Worm (Caenorhabditis elegans) whole organism, late embryonic: ENCODE results near the gene ugt-49.

Source experiments
- C38D4.7 ChIP-seq: fragments of 200-800 bp; sonication (Bioruptor generic); optimal IDR thresholded peaks from 2 replicates; lab custom pipeline; 2018; ENCODE audit warnings: mild to moderate bottlenecking, missing genetic modification characterization, moderate library complexity, missing compliant biosample characterization
- F13H6.1 ChIP-seq: sonication (generic microtip); optimal IDR thresholded peaks from 2 replicates; lab custom pipeline; 2016; ENCODE audit warnings: missing genetic modification characterization, missing compliant biosample characterization
- K02D7.2 ChIP-seq: sonication (generic microtip); optimal IDR thresholded peaks from 2 replicates; lab custom pipeline; 2017; ENCODE audit warnings: mild to moderate bottlenecking, missing genetic modification characterization, missing compliant biosample characterization
- K09A11.1 ChIP-seq: sonication (generic microtip); optimal IDR thresholded peaks from 2 replicates; lab custom pipeline; 2017; ENCODE audit warnings: antibody characterized with exemption, mild to moderate bottlenecking, missing genetic modification characterization, missing compliant biosample characterization; ENCODE audit not compliant: insufficient read depth
- ama-1 ChIP-seq: fragments of 150-350 bp; optimal IDR thresholded peaks from 2 replicates; lab custom pipeline; 2014
- ceh-18 ChIP-seq: sonication (generic microtip); optimal IDR thresholded peaks from 2 replicates; lab custom pipeline; 2016; ENCODE audit warnings: missing genetic modification characterization, missing compliant biosample characterization
- ceh-24 ChIP-seq: sonication (generic microtip); optimal IDR thresholded peaks from 2 replicates; lab custom pipeline; 2016; ENCODE audit warnings: mild to moderate bottlenecking, missing genetic modification characterization, missing compliant biosample characterization
- ceh-30 ChIP-seq: fragments of 150-350 bp; optimal IDR thresholded peaks from 2 replicates; lab custom pipeline; 2014; ENCODE audit warnings: missing biosample characterization, missing genetic modification characterization
- ceh-31 ChIP-seq: sonication (generic microtip); optimal IDR thresholded peaks from 2 replicates; lab custom pipeline; 2016; ENCODE audit warnings: missing genetic modification characterization, missing compliant biosample characterization
- ceh-34 ChIP-seq: sonication (generic microtip); optimal IDR thresholded peaks from 2 replicates; lab custom pipeline; 2016; ENCODE audit warnings: mild to moderate bottlenecking, missing genetic modification characterization, missing compliant biosample characterization
- ceh-45 ChIP-seq: fragments of 200-800 bp; sonication (Bioruptor generic); IDR thresholded peaks from 2 replicates; pipeline ENCODE4 v1.3.6; 2022; ENCODE audit warnings: missing genetic modification reagents, missing genetic modification characterization, missing compliant biosample characterization
- ceh-6 ChIP-seq: fragments of 200-800 bp; sonication (Bioruptor generic); optimal IDR thresholded peaks from 2 replicates; lab custom pipeline; 2018; ENCODE audit warnings: mild to moderate bottlenecking, missing genetic modification characterization, missing compliant biosample characterization
- dmd-4 ChIP-seq: sonication (generic microtip); optimal IDR thresholded peaks from 2 replicates; lab custom pipeline; 2016; ENCODE audit warnings: borderline replicate concordance, missing genetic modification characterization, missing compliant biosample characterization
- dve-1 ChIP-seq: sonication (generic microtip); optimal IDR thresholded peaks from 2 replicates; lab custom pipeline; 2017; ENCODE audit warnings: antibody characterized with exemption, mild to moderate bottlenecking, missing genetic modification characterization, missing compliant biosample characterization
- elt-4 ChIP-seq: sonication (generic microtip); optimal IDR thresholded peaks from 2 replicates; lab custom pipeline; 2016; ENCODE audit warnings: missing genetic modification characterization, missing compliant biosample characterization
- ets-4 ChIP-seq: sonication (generic microtip); optimal IDR thresholded peaks from 2 replicates; lab custom pipeline; 2016; ENCODE audit warnings: missing genetic modification characterization, missing compliant biosample characterization
- fax-1 ChIP-seq: sonication (generic microtip); optimal IDR thresholded peaks from 2 replicates; lab custom pipeline; 2016; ENCODE audit warnings: missing genotype, missing genetic modification characterization, missing compliant biosample characterization
- fkh-10 ChIP-seq: fragments of 150-350 bp; optimal IDR thresholded peaks from 2 replicates; lab custom pipeline; 2014; ENCODE audit warnings: missing biosample characterization, missing genetic modification reagents, missing genetic modification characterization
- fkh-6 ChIP-seq: sonication (generic microtip); optimal IDR thresholded peaks from 2 replicates; lab custom pipeline; 2016; ENCODE audit warnings: missing genetic modification characterization, missing compliant biosample characterization
- gmeb-2 ChIP-seq: sonication (generic microtip); optimal IDR thresholded peaks from 2 replicates; lab custom pipeline; 2016; ENCODE audit warnings: missing genetic modification characterization, inconsistent platforms, missing compliant biosample characterization
- hlh-13 ChIP-seq: fragments of 200-800 bp; sonication (Bioruptor generic); optimal IDR thresholded peaks from 2 replicates; lab custom pipeline; 2018; ENCODE audit warnings: mild to moderate bottlenecking, missing genetic modification characterization, missing compliant biosample characterization
- hlh-30 ChIP-seq: sonication (generic microtip); optimal IDR thresholded peaks from 2 replicates; lab custom pipeline; 2017; ENCODE audit warnings: antibody characterized with exemption, missing genetic modification characterization, missing compliant biosample characterization; ENCODE audit not compliant: insufficient read depth
- hlh-8 ChIP-seq: sonication (generic microtip); optimal IDR thresholded peaks from 2 replicates; lab custom pipeline; 2016; ENCODE audit warnings: missing genotype, missing genetic modification characterization, missing compliant biosample characterization
- nhr-11 ChIP-seq: fragments of 150-350 bp; optimal IDR thresholded peaks from 2 replicates; lab custom pipeline; 2014; ENCODE audit warnings: missing biosample characterization, missing genetic modification characterization
- nhr-232 ChIP-seq: sonication (generic microtip); optimal IDR thresholded peaks from 2 replicates; lab custom pipeline; 2016; ENCODE audit warnings: missing genetic modification characterization, missing compliant biosample characterization
- npax-4 ChIP-seq: sonication (generic microtip); optimal IDR thresholded peaks from 2 replicates; lab custom pipeline; 2016; ENCODE audit warnings: missing genetic modification characterization, missing compliant biosample characterization
- pat-9 ChIP-seq: fragments of 200-800 bp; sonication (Bioruptor generic); optimal IDR thresholded peaks from 2 replicates; lab custom pipeline; 2018; ENCODE audit warnings: mild to moderate bottlenecking, missing genetic modification characterization, moderate library complexity, missing compliant biosample characterization
- pax-1 ChIP-seq: fragments of 150-350 bp; optimal IDR thresholded peaks from 2 replicates; lab custom pipeline; 2014; ENCODE audit warnings: missing biosample characterization, missing genetic modification characterization
- rnt-1 ChIP-seq: sonication (generic microtip); optimal IDR thresholded peaks from 2 replicates; lab custom pipeline; 2016; ENCODE audit warnings: missing genetic modification characterization, missing compliant biosample characterization
- sdc-2 ChIP-seq: sonication (generic microtip); optimal IDR thresholded peaks from 2 replicates; lab custom pipeline; 2016; ENCODE audit warnings: missing genotype, missing genetic modification characterization, missing compliant biosample characterization
- sox-4 ChIP-seq: sonication (generic microtip); optimal IDR thresholded peaks from 2 replicates; lab custom pipeline; 2017; ENCODE audit warnings: mild to moderate bottlenecking, missing genetic modification characterization, inconsistent platforms, missing compliant biosample characterization
- tbx-2 ChIP-seq: sonication (generic microtip); optimal IDR thresholded peaks from 2 replicates; lab custom pipeline; 2016; ENCODE audit warnings: missing genetic modification characterization, missing compliant biosample characterization
- ttx-3 ChIP-seq: sonication (generic microtip); optimal IDR thresholded peaks from 2 replicates; lab custom pipeline; 2016; ENCODE audit warnings: missing genetic modification reagents, missing genetic modification characterization, missing compliant biosample characterization
- unc-42 ChIP-seq: sonication (generic microtip); optimal IDR thresholded peaks from 2 replicates; lab custom pipeline; 2016; ENCODE audit warnings: missing genotype, missing genetic modification characterization, missing compliant biosample characterization
- unc-86 ChIP-seq: sonication (generic microtip); optimal IDR thresholded peaks from 2 replicates; lab custom pipeline; 2016; ENCODE audit warnings: missing genetic modification characterization, missing compliant biosample characterization
- ztf-16 ChIP-seq: sonication (generic microtip); optimal IDR thresholded peaks from 2 replicates; lab custom pipeline; 2017; ENCODE audit warnings: missing genetic modification characterization, missing compliant biosample characterization

ugt-49 gene

DNA sequence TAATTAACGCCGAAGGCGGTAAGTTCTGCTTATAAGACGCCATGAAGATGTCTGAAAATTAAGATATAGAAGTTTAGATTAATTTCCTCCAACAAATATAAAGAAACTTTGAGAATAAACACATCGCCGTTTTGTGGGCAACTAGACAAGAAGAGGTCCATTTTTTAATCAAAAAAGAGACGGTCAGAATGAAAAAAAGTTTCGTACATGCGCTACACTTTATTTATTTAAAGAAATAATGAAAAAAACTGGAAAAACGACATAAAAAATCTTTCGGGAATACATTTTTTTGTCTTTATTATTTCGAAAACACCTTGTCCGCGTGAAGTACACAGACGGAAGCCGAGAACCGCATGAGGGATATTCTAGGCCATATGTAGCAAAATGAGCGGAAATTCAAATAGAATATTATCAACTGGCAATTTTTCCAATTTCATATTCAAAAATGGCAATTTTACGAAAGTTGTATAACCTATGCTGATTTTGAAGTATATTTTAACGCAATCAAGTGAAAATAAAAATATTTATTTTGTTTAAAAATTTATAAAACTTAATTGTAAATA lies 16.3 kb upstream of the ugt-49 start, which contains the start of gene sluh-7 (continued):
- TF ChIP-seq hlh-13 (no peak), dve-1 (tag; lab: Kevin White, UChicago) (no peak), ztf-16 (peak; percentile 37), C38D4.7 (no peak), fax-1 (tag; lab: Kevin White, UChicago) (peak; percentile 74), hlh-30 (tag; lab: Kevin White, UChicago) (no peak), unc-42 (peak; percentile 11), ceh-18 (peak; percentile 32), unc-86 (tag; lab: Kevin White, UChicago) (peak; percentile 68), rnt-1 (tag; lab: Kevin White, UChicago) (peak; percentile 79), fkh-6 (tag; lab: Kevin White, UChicago) (peak; percentile 79), ceh-6 (GFP tag; lab: Kevin White, UChicago) (no peak), hlh-8 (tag; lab: Kevin White, UChicago) (peak; percentile 91), fkh-10 (GFP tag; lab: Kevin White, UChicago) (no peak), sdc-2 (tag; lab: Kevin White, UChicago) (peak; percentile 36), gmeb-2 (no peak), npax-4 (tag; lab: Kevin White, UChicago) (no peak), ceh-45 (GFP tag; lab: Robert Waterston, UW) (no peak), F13H6.1 (tag; lab: Kevin White, UChicago) (peak; percentile 49), ceh-24 (tag; lab: Kevin White, UChicago) (no peak), K09A11.1 (tag; lab: Kevin White, UChicago) (no peak), ceh-31 (peak; percentile 96), elt-4 (no peak), ets-4 (tag; lab: Kevin White, UChicago) (peak; percentile 90), nhr-232 (tag; lab: Kevin White, UChicago) (no peak), ama-1 (lab: Kevin White, UChicago) (no peak), pax-1 (tag; lab: Kevin White, UChicago) (no peak), sox-4 (tag; lab: Kevin White, UChicago) (no peak)

DNA sequence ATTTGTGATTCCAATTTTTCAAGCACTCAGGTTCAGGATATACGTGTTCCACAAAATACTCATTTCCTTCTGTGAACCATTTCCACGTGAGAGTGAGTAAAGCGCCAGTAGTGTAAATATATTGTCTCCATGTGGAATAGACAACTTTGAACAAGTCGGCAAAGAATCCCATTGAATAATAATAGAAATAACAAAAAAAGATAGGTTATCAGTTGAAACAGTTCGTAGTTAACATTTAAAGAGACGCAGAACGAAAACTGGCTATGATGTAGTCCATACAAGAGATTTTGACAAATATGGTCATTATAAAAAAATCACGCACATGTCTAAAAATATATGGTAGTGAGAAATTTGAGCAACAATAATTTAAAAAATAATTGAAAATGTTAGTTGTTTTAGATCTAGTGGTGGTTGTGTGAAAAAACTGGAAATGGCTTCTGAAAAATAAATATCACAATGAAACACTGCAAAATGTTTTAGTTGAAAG lies 14.6 kb upstream of the ugt-49 start, which contains the start of gene ceeh-2:
ceeh-2 (minus strand) TSS at position 437 of the 487 bp plus-strand sequence.
- TF ChIP-seq ceh-30 (no peak), ceh-24 (tag; lab: Kevin White, UChicago) (no peak), nhr-11 (tag; lab: Kevin White, UChicago) (no peak), pat-9 (tag; lab: Kevin White, UChicago) (no peak), ceh-34 (no peak)

DNA sequence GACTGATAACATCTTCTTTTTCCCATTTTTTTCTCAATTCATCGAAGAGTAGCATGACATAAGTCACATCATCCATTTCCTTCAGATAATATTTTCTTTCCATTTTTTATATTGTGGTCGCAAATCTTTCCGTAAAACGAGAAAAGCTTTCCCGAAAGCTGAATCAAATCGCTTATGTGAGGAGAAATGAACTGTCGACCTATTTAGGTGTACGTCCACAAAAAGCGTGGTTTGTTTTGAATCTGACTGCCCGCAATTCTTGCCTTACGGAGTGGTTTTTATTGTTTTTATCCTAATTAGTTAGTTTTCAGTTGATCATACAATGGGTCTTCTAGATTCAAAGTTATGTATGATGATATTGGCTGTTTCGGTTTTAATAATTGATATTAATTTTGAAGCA lies 13.9 kb upstream of the ugt-49 start, which contains the start of gene ttll-15:
ttll-15 (plus strand) TSS at position 301 of the 400 bp plus-strand sequence.
- TF ChIP-seq unc-86 (tag; lab: Kevin White, UChicago), result no peak
- TF ChIP-seq hlh-8 (tag; lab: Kevin White, UChicago), result no peak
- no peak for TF ChIP-seq dmd-4 (tag; lab: Kevin White, UChicago)
- TF ChIP-seq ama-1 (lab: Kevin White, UChicago), result no peak
- TF ChIP-seq fkh-10 (GFP tag; lab: Kevin White, UChicago), result no peak
- TF ChIP-seq K02D7.2 (tag; lab: Kevin White, UChicago), result no peak
- TF ChIP-seq ttx-3 (tag; lab: Kevin White, UChicago), result no peak

DNA sequence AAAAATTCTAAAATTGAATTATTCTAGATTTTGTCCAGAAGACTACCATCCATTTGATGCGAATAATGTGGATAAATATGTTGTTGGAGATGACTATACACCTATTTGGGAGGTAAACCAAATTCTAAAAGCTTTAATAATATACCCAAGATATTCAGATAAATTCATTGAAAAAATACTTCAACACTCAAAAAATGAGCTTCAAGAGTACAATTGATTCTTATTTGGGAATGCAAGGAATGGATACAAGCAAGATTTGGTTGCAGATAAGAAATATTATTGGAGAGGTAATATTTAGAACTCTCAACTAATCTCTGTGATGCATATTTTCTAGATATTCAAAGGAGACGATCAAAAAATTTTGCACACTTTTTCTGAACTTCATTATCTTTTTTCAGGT lies 11.9 kb upstream of the ugt-49 start:
- no peak for TF ChIP-seq tbx-2
- TF ChIP-seq K09A11.1 (tag; lab: Kevin White, UChicago), result no peak
- no peak for TF ChIP-seq ceh-31
- TF ChIP-seq unc-86 (tag; lab: Kevin White, UChicago), result no peak
- TF ChIP-seq, all 69 proteins: peak for 0
